Fruit fly (Drosophila melanogaster) whole organism, larva: ENCODE results near the gene CG34282.

Experiments used
- noc ChIP-seq: fragments of 200-800 bp; sonication (Bioruptor generic); optimal IDR thresholded peaks from 3 replicates; lab custom pipeline; 2019; ENCODE audit warnings: missing biosample characterization, mild to moderate bottlenecking, missing genetic modification characterization, moderate library complexity

CG34282 gene

dm6 chr3R:18694952-18695351 lies at the start of gene CG34282:
Gene CG34282, plus strand, starts transcription at chr3R:18695252.
- TF ChIP-seq noc (tag; lab: Kevin White, UChicago): no peak

dm6 chr3R:18658380-18658944 lies 36.6 kb upstream of the CG34282 start:
- no peak for TF ChIP-seq noc (tag; lab: Kevin White, UChicago)

- peak; percentile 74 for TF ChIP-seq noc (tag; lab: Kevin White, UChicago)
Observed at dm6 chr3R:18658945-18659642, 36.0 kb upstream of the CG34282 start, which contains the start of the genes CG31224 and CstF64. Gene CG31224, minus strand, starts transcription at chr3R:18659309. Gene CstF64, plus strand, starts transcription at chr3R:18659618.

- TF ChIP-seq noc (tag; lab: Kevin White, UChicago): peak; percentile 29
Observed at dm6 chr3R:18663525-18663924, 31.5 kb upstream of the CG34282 start, which contains the start of the genes Cpsf73 and Gos28. Gene Cpsf73, minus strand, starts transcription at chr3R:18663552. Gene Gos28, plus strand, starts transcription at chr3R:18663738.

DNA sequence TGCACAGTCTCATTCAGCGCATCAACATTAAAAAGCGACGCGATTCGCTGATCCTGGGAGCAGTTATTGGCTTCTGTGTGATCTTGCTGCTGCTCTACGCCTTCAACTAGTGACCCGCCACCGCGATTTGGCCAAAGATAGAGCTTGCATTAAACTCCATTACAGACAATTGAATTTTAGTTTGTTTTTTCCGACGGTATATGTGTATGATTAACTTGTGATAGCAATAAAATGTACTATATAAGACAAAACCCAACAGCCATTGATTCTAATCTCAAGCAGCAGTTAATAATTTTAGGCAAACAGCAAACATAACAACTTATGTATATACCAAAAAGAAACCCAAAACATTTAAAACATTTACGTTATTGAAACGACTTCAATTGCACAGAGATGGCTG lies 30.0 kb upstream of the CG34282 start, which contains the start of gene CG31231:
CG31231 (plus strand) TSS at position 301 of the 400 bp plus-strand sequence.
- no peak for TF ChIP-seq noc (tag; lab: Kevin White, UChicago)

DNA sequence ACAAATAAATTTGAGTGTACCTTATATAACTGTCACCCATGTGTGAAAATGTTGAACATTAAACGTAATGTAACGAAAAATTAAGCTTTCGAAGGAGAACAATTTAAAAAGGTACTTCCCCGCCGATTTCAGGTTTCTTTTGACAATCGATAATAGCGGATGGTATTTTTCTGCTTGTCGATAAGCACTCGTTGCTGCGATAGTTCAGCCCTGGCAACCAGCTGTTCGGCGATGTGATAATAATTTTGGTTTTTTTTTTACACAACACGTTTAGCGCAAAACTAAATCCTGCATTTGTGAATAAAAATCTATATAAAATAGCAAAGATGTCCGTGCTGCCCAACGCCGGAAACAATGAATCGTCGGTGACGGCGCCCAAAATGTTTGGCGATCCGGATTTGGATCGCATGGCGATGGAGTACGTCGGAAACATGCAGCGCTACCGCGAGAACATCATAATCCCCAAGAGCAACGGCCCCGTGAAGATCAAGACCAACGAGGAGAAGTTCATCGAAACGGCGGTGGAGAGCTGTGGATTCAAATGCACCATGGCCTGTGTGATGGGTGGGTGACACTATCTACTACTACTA lies 27.3 kb upstream of the CG34282 start, which contains the start of gene CG31229:
CG31229 (plus strand) TSS at position 194 of the 590 bp plus-strand sequence.
- no peak for TF ChIP-seq noc (tag; lab: Kevin White, UChicago)

dm6 chr3R:18669152-18669551 lies 25.9 kb upstream of the CG34282 start, which contains the start of gene CG7702:
Gene CG7702, plus strand, starts transcription at chr3R:18669390.
- TF ChIP-seq noc (tag; lab: Kevin White, UChicago): no peak

DNA sequence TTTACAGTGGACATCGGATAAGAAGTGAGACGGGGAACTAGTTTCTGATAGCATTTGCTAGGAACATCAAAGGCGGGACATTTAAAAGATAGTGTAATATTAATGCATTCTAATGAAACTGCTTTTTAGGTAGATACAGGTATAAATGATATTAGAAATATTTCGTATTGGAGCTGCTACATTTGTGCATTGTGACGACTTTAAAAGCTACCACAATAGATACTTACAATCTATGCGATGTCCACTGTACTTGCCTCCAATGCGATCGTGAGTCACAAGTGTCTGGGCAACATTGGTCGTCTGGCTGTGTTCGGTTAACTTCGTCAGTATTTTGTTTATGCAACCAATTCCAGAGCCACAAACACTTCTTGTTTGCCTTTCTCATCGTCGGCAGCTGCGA lies 25.2 kb upstream of the CG34282 start:
- peak; percentile 55 for TF ChIP-seq noc (tag; lab: Kevin White, UChicago)

- peak; percentile 79 for TF ChIP-seq noc (tag; lab: Kevin White, UChicago)
Observed at dm6 chr3R:18670441-18671111, 24.5 kb upstream of the CG34282 start.

dm6 chr3R:18671112-18671729 lies 23.8 kb upstream of the CG34282 start, which contains the start of gene CG31230:
Gene CG31230, plus strand, starts transcription at chr3R:18671679.
- peak; percentile 54 for TF ChIP-seq noc (tag; lab: Kevin White, UChicago)

- TF ChIP-seq noc (tag; lab: Kevin White, UChicago): no peak
Observed at dm6 chr3R:18677500-18677940, 17.5 kb upstream of the CG34282 start, which contains the start of the genes dind and CG7706. Gene dind, minus strand, starts transcription at chr3R:18677539. Gene CG7706, plus strand, starts transcription at chr3R:18677818.

dm6 chr3R:18680332-18680731 lies 14.7 kb upstream of the CG34282 start, which contains the start of the genes CG46318 and ChT:
Gene CG46318, plus strand, starts transcription at chr3R:18680604.
Gene ChT, plus strand, starts transcription at chr3R:18680604.
- no peak for TF ChIP-seq noc (tag; lab: Kevin White, UChicago)

- no peak for TF ChIP-seq noc (tag; lab: Kevin White, UChicago)
Observed at dm6 chr3R:18681054-18681453, 14.0 kb upstream of the CG34282 start.

dm6 chr3R:18692619-18693018 lies 2.4 kb upstream of the CG34282 start, which contains the start of gene Muc91C:
Gene Muc91C, minus strand, starts transcription at chr3R:18692719.
- no peak for TF ChIP-seq noc (tag; lab: Kevin White, UChicago)

DNA sequence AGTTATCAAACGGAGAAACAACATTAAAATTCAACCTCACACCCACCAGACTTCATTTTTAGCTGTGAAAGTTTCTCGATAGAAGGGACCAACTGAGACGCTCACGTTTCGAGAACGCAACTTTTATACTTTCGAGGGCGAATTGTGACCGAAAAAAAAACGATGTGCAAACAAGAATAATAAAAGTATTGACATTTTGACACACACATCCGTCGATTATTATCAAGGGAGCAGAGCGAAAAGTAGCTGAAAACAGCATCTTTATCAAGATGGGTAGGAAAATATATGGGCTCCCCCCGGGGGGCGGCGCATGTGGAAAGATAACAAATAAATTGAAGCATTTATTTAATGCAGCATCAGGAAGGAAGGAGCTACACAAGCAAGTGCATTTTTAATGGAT lies 1.4 kb upstream of the CG34282 start, which contains the start of gene CG14300:
CG14300 (minus strand) TSS at position 101 of the 400 bp plus-strand sequence.
- no peak for TF ChIP-seq noc (tag; lab: Kevin White, UChicago)
